Fruit fly (Drosophila melanogaster): ENCODE data around the gene eRF1.

Gene eRF1

DNA sequence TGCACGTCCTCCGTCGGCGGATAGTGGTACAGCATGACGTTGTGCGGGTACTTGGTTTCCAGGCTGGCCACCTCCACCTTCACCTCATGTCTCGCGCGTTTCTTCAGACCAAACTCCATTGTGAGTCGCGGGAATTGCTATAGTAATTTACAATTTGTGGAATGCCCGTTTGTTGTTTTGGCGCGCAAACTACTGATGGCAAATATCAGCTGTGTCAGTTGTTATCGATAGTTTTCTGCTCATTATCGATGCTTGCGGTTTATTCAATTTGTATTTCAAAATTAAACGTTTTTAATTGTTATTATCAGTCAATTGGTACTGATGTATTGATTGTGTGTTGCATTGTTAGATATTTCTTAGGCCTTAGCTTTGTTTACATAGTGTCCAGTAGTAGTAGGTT lies 13.2 kb downstream of the eRF1 start, which contains the start of gene Prim2 (continued):
- TF ChIP-seq Rx (GFP tag; IDR thresholded peaks at IDR 0.05): no peak
- peak; percentile 12 for TF ChIP-seq MESR4 (GFP tag; optimal IDR thresholded peaks at IDR 0.05)
- no peak for TF ChIP-seq CG33557 (GFP tag; optimal IDR thresholded peaks at IDR 0.05)
- TF ChIP-seq trem (tag; optimal IDR thresholded peaks at IDR 0.05): peak; percentile 81
- no peak for TF ChIP-seq B-H2 (GFP tag; optimal IDR thresholded peaks at IDR 0.05)
- no peak for TF ChIP-seq mam (GFP tag; optimal IDR thresholded peaks at IDR 0.05)
- no peak for TF ChIP-seq CG9437 (GFP tag; optimal IDR thresholded peaks at IDR 0.05)
- TF ChIP-seq CG17385 (GFP tag; optimal IDR thresholded peaks at IDR 0.05): no peak
- TF ChIP-seq dmrt99B (tag; optimal IDR thresholded peaks at IDR 0.05): no peak
- TF ChIP-seq CG18764 (GFP tag; optimal IDR thresholded peaks at IDR 0.05): no peak
- no peak for TF ChIP-seq Lhr (GFP tag; optimal IDR thresholded peaks at IDR 0.05)
- TF ChIP-seq CG8924 (tag; optimal IDR thresholded peaks at IDR 0.05): no peak
- no peak for TF ChIP-seq onecut (GFP tag; IDR thresholded peaks at IDR 0.05)
- TF ChIP-seq CG15601 (tag; optimal IDR thresholded peaks at IDR 0.05): no peak
- peak; percentile 61; the same call in 2 of the 3 replicates for TF ChIP-seq zen2 (GFP tag; IDR thresholded peaks at IDR 0.05; ENCODE audit: partially characterized antibody)
- no peak for TF ChIP-seq pita (GFP tag; optimal IDR thresholded peaks at IDR 0.05)
- no peak for TF ChIP-seq CG8478 (optimal IDR thresholded peaks at IDR 0.05)
- no peak for TF ChIP-seq ash1 (GFP tag; optimal IDR thresholded peaks at IDR 0.05)
- no peak for TF ChIP-seq B-H1 (GFP tag; IDR thresholded peaks at IDR 0.05)
- TF ChIP-seq CG10321 (GFP tag; IDR thresholded peaks at IDR 0.05): no peak
- no peak for TF ChIP-seq YL-1 (GFP tag; optimal IDR thresholded peaks at IDR 0.05)
- no peak for TF ChIP-seq en (GFP tag; optimal IDR thresholded peaks at IDR 0.05)
- TF ChIP-seq CG13296 (GFP tag; optimal IDR thresholded peaks at IDR 0.05): no peak
- TF ChIP-seq twi (tag; optimal IDR thresholded peaks at IDR 0.05): no peak
- TF ChIP-seq CG30403 (GFP tag; optimal IDR thresholded peaks at IDR 0.05): no peak
- TF ChIP-seq Nf-YA (GFP tag; IDR thresholded peaks at IDR 0.05): no peak
- peak; percentile 54 for TF ChIP-seq hbn (GFP tag; IDR thresholded peaks at IDR 0.05; ENCODE audit: partially characterized antibody)
- TF ChIP-seq CG30431 (GFP tag; optimal IDR thresholded peaks at IDR 0.05): no peak
- TF ChIP-seq bbx (GFP tag; IDR thresholded peaks at IDR 0.05; ENCODE audit: partially characterized antibody): peak; percentile 68
- no peak for TF ChIP-seq fd102C (GFP tag; optimal IDR thresholded peaks at IDR 0.05)
- TF ChIP-seq pnt (GFP tag; optimal IDR thresholded peaks at IDR 0.05): no peak
- no peak for TF ChIP-seq CG7745 (tag; optimal IDR thresholded peaks at IDR 0.05)
- TF ChIP-seq abd-A (tag; optimal IDR thresholded peaks at IDR 0.05): no peak
- peak; percentile 61; the same call in 1 of the 3 replicates for TF ChIP-seq CG14860 (GFP tag; IDR thresholded peaks at IDR 0.05; ENCODE audit: partially characterized antibody)
- no peak for TF ChIP-seq tio (GFP tag; optimal IDR thresholded peaks at IDR 0.05)
- no peak for TF ChIP-seq CG12391 (tag; optimal IDR thresholded peaks at IDR 0.05)
- TF ChIP-seq gfzf (GFP tag; optimal IDR thresholded peaks at IDR 0.05): peak; percentile 26
- TF ChIP-seq CG33213 (GFP tag; optimal IDR thresholded peaks at IDR 0.05): no peak
- TF ChIP-seq CG34224 (GFP tag; IDR thresholded peaks at IDR 0.05; ENCODE audit: partially characterized antibody): peak; percentile 69
- no peak for TF ChIP-seq yki (optimal IDR thresholded peaks at IDR 0.05)
- TF ChIP-seq lola (GFP tag; optimal IDR thresholded peaks at IDR 0.05): no peak
- TF ChIP-seq ewg (GFP tag; optimal IDR thresholded peaks at IDR 0.05): peak; percentile 78
- no peak for TF ChIP-seq sisA (GFP tag; IDR thresholded peaks at IDR 0.05)
- no peak for TF ChIP-seq Hand (GFP tag; optimal IDR thresholded peaks at IDR 0.05)
- TF ChIP-seq H2.0 (GFP tag; IDR thresholded peaks at IDR 0.05): no peak
- TF ChIP-seq CG3838 (GFP tag; optimal IDR thresholded peaks at IDR 0.05): no peak
- TF ChIP-seq row (GFP tag; IDR thresholded peaks at IDR 0.05): peak; percentile 20; the same call in 1 of the 3 replicates
- TF ChIP-seq gro (GFP tag; optimal IDR thresholded peaks at IDR 0.05): no peak
- peak; percentile 63 for TF ChIP-seq CTCF (GFP tag; optimal IDR thresholded peaks at IDR 0.05)
- no peak for TF ChIP-seq ci (GFP tag; IDR thresholded peaks at IDR 0.05)
- no peak for TF ChIP-seq Dbx (GFP tag; IDR thresholded peaks at IDR 0.05)
- TF ChIP-seq emc (GFP tag; optimal IDR thresholded peaks at IDR 0.05): no peak

Measured in whole organism, embryonic.